Worm (Caenorhabditis elegans): ENCODE measurements around the gene gcy-12.

- TF ChIP-seq ces-1 (GFP tag; optimal IDR thresholded peaks at IDR 0.05) (no peak), hlh-4 (tag; optimal IDR thresholded peaks at IDR 0.05) (no peak), ceh-8 (GFP tag; optimal IDR thresholded peaks at IDR 0.05) (no peak), aha-1 (tag; optimal IDR thresholded peaks at IDR 0.05) (no peak), unc-62 (GFP tag; optimal IDR thresholded peaks at IDR 0.05) (no peak), hlh-17 (GFP tag; optimal IDR thresholded peaks at IDR 0.05; ENCODE audit: borderline replicate concordance) (no peak), pag-3 (tag; optimal IDR thresholded peaks at IDR 0.05; ENCODE audit: borderline replicate concordance, insufficient read depth) (no peak), ama-1 (optimal IDR thresholded peaks at IDR 0.05) (no peak), egl-27 (tag; optimal IDR thresholded peaks at IDR 0.05) (no peak)
These were observed 5.6 kb upstream of the gcy-12 start for ce11 chrII:5306197-5306596.

All from whole organism, L1 larva.